Worm (Caenorhabditis elegans): ENCODE results near the gene hrpf-2.

hrpf-2 gene

DNA sequence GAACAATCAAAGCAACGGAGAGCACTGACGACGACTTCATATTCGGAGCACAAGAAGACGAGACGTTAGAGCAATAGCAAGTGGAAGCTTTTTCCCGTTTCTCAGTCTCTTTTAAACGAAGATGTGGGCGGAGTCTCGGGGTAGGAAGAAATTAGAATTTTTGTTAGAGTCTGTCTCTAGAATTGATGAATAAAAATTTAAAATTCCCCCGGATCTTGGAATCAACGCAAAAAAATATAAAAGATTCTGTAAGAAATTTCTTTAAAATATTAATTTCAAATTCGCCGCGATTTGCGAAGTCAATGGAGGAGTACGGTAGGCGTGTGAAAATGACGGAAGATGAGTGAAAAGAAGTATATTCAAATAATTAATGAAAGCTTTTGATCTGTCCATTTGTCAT is 37.2 kb upstream of the hrpf-2 start, which contains the start of gene nlp-71 (continued):
- TF ChIP-seq ceh-100 (GFP tag; IDR thresholded peaks at IDR 0.05) (no peak), unc-62 (GFP tag; optimal IDR thresholded peaks at IDR 0.05) (no peak), tbx-9 (tag; optimal IDR thresholded peaks at IDR 0.05; ENCODE audit: borderline replicate concordance) (no peak)

DNA sequence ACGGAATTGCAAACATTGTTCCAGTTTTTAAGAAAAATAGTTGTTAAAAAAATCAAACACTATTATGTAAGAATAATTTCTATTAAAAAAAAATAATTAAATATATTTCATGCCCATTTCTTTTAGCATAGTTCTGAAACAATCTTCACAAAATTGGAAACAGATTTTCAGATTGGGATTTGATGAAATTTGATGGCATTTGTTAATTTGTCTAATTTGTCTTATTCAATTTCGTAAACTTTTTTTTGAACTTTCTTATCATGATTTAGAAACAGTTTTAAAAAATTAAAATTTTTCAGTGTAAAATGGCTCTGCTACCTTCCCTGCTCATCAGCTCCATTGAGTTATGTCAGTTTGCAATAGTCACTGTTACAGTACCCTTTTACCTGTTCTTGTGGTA is 28.5 kb upstream of the hrpf-2 start, which contains the start of gene srv-13:
srv-13 (plus strand) TSS at position 301 of the 400 bp plus-strand sequence.
- TF ChIP-seq nhr-27 (tag; optimal IDR thresholded peaks at IDR 0.05) (no peak), F55B11.4 (tag; optimal IDR thresholded peaks at IDR 0.05; ENCODE audit: borderline replicate concordance, insufficient read depth) (no peak), madf-3 (GFP tag; IDR thresholded peaks at IDR 0.05) (no peak), aptf-2 (GFP tag; conservative IDR thresholded peaks at IDR 0.05) (no peak), cebp-1 (GFP tag; IDR thresholded peaks at IDR 0.05) (no peak), cebp-1 (tag; optimal IDR thresholded peaks at IDR 0.05) (no peak), athp-1 (tag; optimal IDR thresholded peaks at IDR 0.05) (no peak), hmg-1.2 (GFP tag; IDR thresholded peaks at IDR 0.05) (no peak), zfh-2 (GFP tag; conservative IDR thresholded peaks at IDR 0.05) (no peak)

DNA sequence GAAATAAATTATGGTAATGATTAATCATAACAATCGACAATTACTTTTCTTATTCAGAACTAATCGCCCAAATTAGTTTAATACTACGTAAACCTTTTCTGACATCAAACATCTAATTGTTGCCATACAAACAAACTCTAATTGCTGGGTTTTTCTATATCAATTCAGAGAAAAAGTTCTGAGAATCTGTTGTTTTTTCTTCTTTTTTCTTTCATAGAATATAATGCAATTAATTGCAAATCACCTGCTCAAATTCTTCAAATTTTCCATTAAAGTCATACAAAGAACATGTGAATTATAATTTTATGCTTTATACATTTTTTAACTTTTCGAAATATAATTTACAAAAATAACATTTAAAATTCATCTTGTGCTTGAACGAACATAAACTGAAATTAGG is 27.1 kb upstream of the hrpf-2 start:
- TF ChIP-seq dpff-1 (tag; optimal IDR thresholded peaks at IDR 0.05) (no peak), attf-5 (GFP tag; optimal IDR thresholded peaks at IDR 0.05) (no peak), F23B12.7 (tag; optimal IDR thresholded peaks at IDR 0.05; ENCODE audit: insufficient read depth) (no peak), F33H1.4 (GFP tag; IDR thresholded peaks at IDR 0.05) (no peak), Y67H2A.10 (GFP tag; conservative IDR thresholded peaks at IDR 0.05) (no peak), dpl-1 (GFP tag; optimal IDR thresholded peaks at IDR 0.05) (no peak), rcor-1 (GFP tag; IDR thresholded peaks at IDR 0.05) (no peak), lin-40 (tag; optimal IDR thresholded peaks at IDR 0.05) (no peak), madf-10 (tag; optimal IDR thresholded peaks at IDR 0.05) (no peak)

DNA sequence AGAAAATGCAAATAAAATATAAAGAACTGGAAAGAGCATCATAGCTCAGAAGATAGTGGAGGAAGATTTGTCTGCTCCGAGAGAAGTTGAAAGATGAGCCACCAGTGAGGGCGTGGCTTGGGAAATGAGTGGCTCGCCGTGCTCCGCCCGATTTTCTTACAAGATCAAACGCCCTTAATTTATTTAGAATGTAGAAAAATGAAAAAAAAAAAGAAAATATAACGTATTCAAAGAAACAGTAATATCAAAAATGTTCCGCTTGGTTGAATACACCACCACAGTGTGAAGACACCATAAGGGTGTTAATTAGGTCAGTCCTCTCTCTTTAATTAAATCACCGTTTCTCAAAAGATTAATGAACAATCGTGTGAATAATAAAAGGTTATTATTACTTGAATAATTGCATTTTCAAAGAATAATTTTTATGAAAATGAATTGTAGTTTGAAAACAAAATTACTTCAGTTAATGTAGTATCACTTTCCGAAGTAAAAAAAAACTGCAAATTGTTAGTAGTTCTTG is 26.1 kb upstream of the hrpf-2 start, which contains the start of gene sfrp-1:
sfrp-1 (minus strand) TSS at position 51 of the 520 bp plus-strand sequence.
- TF ChIP-seq let-526 (GFP tag; IDR thresholded peaks at IDR 0.05) = no peak

DNA sequence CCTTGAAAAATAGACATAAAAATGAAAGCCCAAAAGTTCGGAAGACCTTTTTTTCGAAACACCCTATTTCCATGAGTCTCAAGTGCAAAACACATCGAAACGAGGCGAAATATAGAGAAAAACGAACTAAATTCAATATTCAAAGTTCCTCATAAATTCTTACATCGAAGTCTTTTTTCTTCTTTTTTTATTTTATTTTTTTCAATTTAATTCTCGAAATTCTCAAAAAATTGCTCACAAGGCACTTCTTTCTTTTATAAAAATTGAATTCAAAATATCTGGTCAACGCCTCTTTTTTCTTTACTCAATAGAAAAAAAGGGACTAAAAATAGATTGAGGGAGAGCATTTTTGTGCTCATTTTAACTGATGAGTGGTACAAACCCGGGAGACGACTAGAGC is 18.9 kb upstream of the hrpf-2 start:
- TF ChIP-seq lin-35 (GFP tag; optimal IDR thresholded peaks at IDR 0.05) (no peak), nfya-2 (GFP tag; IDR thresholded peaks at IDR 0.05) (no peak), sea-2 (GFP tag; IDR thresholded peaks at IDR 0.05) (no peak), egrh-3 (GFP tag; IDR thresholded peaks at IDR 0.05) (no peak), lsl-1 (GFP tag; optimal IDR thresholded peaks at IDR 0.05) (no peak), rec-8 (tag; optimal IDR thresholded peaks at IDR 0.05) (no peak), attf-3 (GFP tag; conservative IDR thresholded peaks at IDR 0.05) (no peak), ets-4 (GFP tag; optimal IDR thresholded peaks at IDR 0.05) (no peak), Y79H2A.3 (GFP tag; conservative IDR thresholded peaks at IDR 0.05) (no peak), nhr-179 (tag; optimal IDR thresholded peaks at IDR 0.05) (no peak)
